Fruit fly (Drosophila melanogaster) whole organism, adult: Measurements from ENCODE around the gene mRpL46.

Source experiments
- CG33017 ChIP-seq: fragments of 200-800 bp; sonication (Bioruptor generic); optimal IDR thresholded peaks from 2 replicates; lab custom pipeline; 2018; ENCODE audit warnings: missing biosample characterization, mild to moderate bottlenecking, missing genetic modification characterization, moderate library complexity
- Clk ChIP-seq: fragments of 200-800 bp; sonication (Bioruptor generic); optimal IDR thresholded peaks from 2 replicates; lab custom pipeline; 2017; ENCODE audit warnings: missing biosample characterization, missing genetic modification characterization
- Mnt ChIP-seq: fragments of 200-800 bp; sonication (Bioruptor generic); optimal IDR thresholded peaks from 2 replicates; lab custom pipeline; 2016; ENCODE audit warnings: missing biosample characterization, mild to moderate bottlenecking, missing genetic modification characterization
- kay ChIP-seq: fragments of 200-800 bp; sonication (Bioruptor generic); peaks from one replicate; lab custom pipeline; 2016; ENCODE audit warnings: missing biosample characterization, missing genetic modification characterization, borderline replicate concordance

- no peak for TF ChIP-seq kay (GFP tag; lab: Kevin White, UChicago)
- peak; percentile 44 for TF ChIP-seq CG33017 (tag; lab: Kevin White, UChicago)
- no peak for TF ChIP-seq Mnt (GFP tag; lab: Kevin White, UChicago)
- TF ChIP-seq Clk (GFP tag; lab: Kevin White, UChicago), result no peak
Observed at dm6 chr3L:1740129-1740975, 36.9 kb upstream of the mRpL46 start.
